Worm (Caenorhabditis elegans) whole organism, mixed stage, embryonic: Measurements from ENCODE around the gene nspc-9.

Experiments
- ces-1 ChIP-seq: fragments of 150-350 bp; optimal IDR thresholded peaks from 2 replicates; lab custom pipeline; 2014; ENCODE audit warnings: missing biosample characterization, missing genetic modification reagents, missing genetic modification characterization
- elt-3 ChIP-seq: fragments of 150-350 bp; optimal IDR thresholded peaks from 2 replicates; lab custom pipeline; 2014; ENCODE audit warnings: missing biosample characterization, missing genetic modification characterization
- lin-32 ChIP-seq: fragments of 200-800 bp; sonication (Bioruptor generic); optimal IDR thresholded peaks from 2 replicates; lab custom pipeline; 2018; ENCODE audit warnings: mild to moderate bottlenecking, missing genetic modification characterization, missing compliant biosample characterization
- lsy-2 ChIP-seq: fragments of 150-350 bp; optimal IDR thresholded peaks from 2 replicates; lab custom pipeline; 2014; ENCODE audit warnings: missing biosample characterization, missing genetic modification characterization
- mls-2 ChIP-seq: sonication (generic microtip); optimal IDR thresholded peaks from 2 replicates; lab custom pipeline; 2016; ENCODE audit warnings: mild to moderate bottlenecking, missing genetic modification characterization, moderate library complexity, missing compliant biosample characterization
- nhr-28 ChIP-seq: fragments of 150-350 bp; optimal IDR thresholded peaks from 2 replicates; lab custom pipeline; 2014; ENCODE audit warnings: missing biosample characterization, missing genetic modification characterization
- nhr-76 ChIP-seq: sonication (generic microtip); optimal IDR thresholded peaks from 2 replicates; lab custom pipeline; 2017; ENCODE audit warnings: missing biosample characterization, missing genetic modification characterization
- sem-2 ChIP-seq: fragments of 200-800 bp; sonication (Bioruptor generic); optimal IDR thresholded peaks from 2 replicates; lab custom pipeline; 2018; ENCODE audit warnings: mild to moderate bottlenecking, missing genetic modification characterization, missing compliant biosample characterization
- sptf-1 ChIP-seq: sonication (generic microtip); optimal IDR thresholded peaks from 2 replicates; lab custom pipeline; 2017; ENCODE audit warnings: mild to moderate bottlenecking, missing genetic modification characterization, moderate library complexity, missing compliant biosample characterization
- tbx-8 ChIP-seq: fragments of 200-800 bp; sonication (Bioruptor generic); optimal IDR thresholded peaks from 2 replicates; lab custom pipeline; 2018; ENCODE audit warnings: mild to moderate bottlenecking, missing genetic modification characterization, moderate library complexity, missing compliant biosample characterization
- unc-62 ChIP-seq: fragments of 150-350 bp; optimal IDR thresholded peaks from 2 replicates; lab custom pipeline; 2014; ENCODE audit warnings: missing biosample characterization, missing genetic modification reagents, missing genetic modification characterization

- TF ChIP-seq tbx-8 (peak; percentile 36), unc-62 (GFP tag; lab: Kevin White, UChicago) (no peak), nhr-76 (tag; lab: Kevin White, UChicago) (no peak), ces-1 (GFP tag; lab: Kevin White, UChicago) (peak; percentile 2), nhr-28 (tag; lab: Kevin White, UChicago) (no peak), lin-32 (GFP tag; lab: Kevin White, UChicago) (peak; percentile 49), sptf-1 (tag; lab: Kevin White, UChicago) (peak; percentile 72), sem-2 (GFP tag; lab: Kevin White, UChicago) (peak; percentile 64), lsy-2 (tag; lab: Kevin White, UChicago) (no peak), mls-2 (tag; lab: Kevin White, UChicago) (peak; percentile 72), elt-3 (tag; lab: Kevin White, UChicago) (no peak)
Measured at ce11 chrX:12367498-12367897, 24.3 kb upstream of the nspc-9 start.
